Worm (Caenorhabditis elegans): ENCODE measurements around the gene nxf-2.

DNA sequence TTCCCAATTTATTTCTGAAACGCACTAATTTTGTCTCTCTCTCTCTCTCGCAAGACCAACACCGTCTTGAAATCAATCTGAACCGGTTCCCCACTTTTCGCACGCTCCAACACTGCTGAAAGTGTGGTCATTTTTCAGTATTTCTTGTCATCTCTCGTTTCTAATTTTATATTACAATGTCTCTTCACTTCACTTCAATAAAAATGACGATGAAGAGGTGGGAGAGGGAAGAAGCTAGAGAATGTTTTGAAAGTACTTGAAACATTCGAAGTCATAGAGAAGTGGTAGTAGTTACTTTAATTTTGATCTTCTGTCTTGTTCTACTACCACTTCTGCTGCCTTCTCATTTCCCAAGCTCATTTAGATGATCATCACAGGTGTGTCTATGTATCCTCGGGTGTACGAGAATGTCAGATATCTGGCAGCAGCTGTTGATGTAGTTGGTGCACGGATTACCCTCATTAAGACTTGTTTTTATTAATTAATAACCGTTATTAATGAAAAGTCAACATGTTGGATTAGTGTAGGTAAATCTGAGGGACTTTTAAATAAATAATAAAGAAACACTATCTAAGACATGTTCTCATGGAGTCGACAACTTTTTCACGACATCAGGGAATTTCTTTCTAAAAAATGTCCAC is 20.6 kb upstream of the nxf-2 start:
- no peak for TF ChIP-seq nhr-12 (tag; optimal IDR thresholded peaks at IDR 0.05)
- TF ChIP-seq mep-1 (tag; optimal IDR thresholded peaks at IDR 0.05): no peak
- TF ChIP-seq nhr-237 (tag; optimal IDR thresholded peaks at IDR 0.05): no peak
- no peak for TF ChIP-seq ztf-11 (tag; optimal IDR thresholded peaks at IDR 0.05)
- no peak for TF ChIP-seq snpc-4 (tag; optimal IDR thresholded peaks at IDR 0.05)

Measured in whole organism, mixed stage, embryonic.